Fruit fly (Drosophila melanogaster): ENCODE measurements around the gene Mco3.

Mco3 gene

dm6 chr3R:25884301-25884700 is 13.0 kb upstream of the Mco3 start (continued):
- TF ChIP-seq CG15269 (tag; optimal IDR thresholded peaks at IDR 0.05): peak; percentile 61
- TF ChIP-seq sc (optimal IDR thresholded peaks at IDR 0.05): no peak
- peak; percentile 64 for TF ChIP-seq sc (GFP tag; optimal IDR thresholded peaks at IDR 0.05)
- peak; percentile 75 for TF ChIP-seq Spps (tag; optimal IDR thresholded peaks at IDR 0.05)
- TF ChIP-seq CG33557 (GFP tag; optimal IDR thresholded peaks at IDR 0.05): peak; percentile 70
- peak; percentile 79 for TF ChIP-seq CG15601 (tag; optimal IDR thresholded peaks at IDR 0.05)
- TF ChIP-seq salm (tag; optimal IDR thresholded peaks at IDR 0.05): peak; percentile 17
- TF ChIP-seq caup (GFP tag; optimal IDR thresholded peaks at IDR 0.05; ENCODE audit: severe bottlenecking): no peak
- TF ChIP-seq twi (tag; optimal IDR thresholded peaks at IDR 0.05): peak; percentile 63
- TF ChIP-seq CG12104 (GFP tag; optimal IDR thresholded peaks at IDR 0.05): peak; percentile 54
- peak; percentile 80 for TF ChIP-seq CG2678 (tag; optimal IDR thresholded peaks at IDR 0.05)
- peak in 1 of 2 experiments; percentile 65 for TF ChIP-seq eve (GFP tag; optimal IDR thresholded peaks at IDR 0.05)
- peak; percentile 79 for TF ChIP-seq CG10267 (tag; optimal IDR thresholded peaks at IDR 0.05)
- TF ChIP-seq CG8281 (tag; optimal IDR thresholded peaks at IDR 0.05): peak; percentile 1
- peak; percentile 70 for TF ChIP-seq Asciz (GFP tag; optimal IDR thresholded peaks at IDR 0.05)
- TF ChIP-seq ewg (GFP tag; optimal IDR thresholded peaks at IDR 0.05): peak; percentile 40
- TF ChIP-seq cato (GFP tag; optimal IDR thresholded peaks at IDR 0.05; ENCODE audit: borderline replicate concordance): peak; percentile 35
- peak; percentile 10 for TF ChIP-seq scrt (GFP tag; optimal IDR thresholded peaks at IDR 0.05)
- peak; percentile 69 for TF ChIP-seq Med (GFP tag)
- TF ChIP-seq az2 (GFP tag; optimal IDR thresholded peaks at IDR 0.05): peak; percentile 64
- no peak for TF ChIP-seq sr (GFP tag; IDR thresholded peaks at IDR 0.05)
- TF ChIP-seq CG2116 (GFP tag; optimal IDR thresholded peaks at IDR 0.05): peak; percentile 33
- 0 out of 2 replicates have a peak, but pooled peaks have one; percentile 9 for TF ChIP-seq CG10321 (GFP tag; IDR thresholded peaks at IDR 0.05)
- peak; percentile 71 for TF ChIP-seq nerfin-1 (tag; optimal IDR thresholded peaks at IDR 0.05)
- TF ChIP-seq CG1529 (GFP tag; optimal IDR thresholded peaks at IDR 0.05): peak; percentile 63
- peak; percentile 15 for TF ChIP-seq Max (GFP tag; optimal IDR thresholded peaks at IDR 0.05)
- peak; percentile 84 for TF ChIP-seq nmo (GFP tag; optimal IDR thresholded peaks at IDR 0.05)
- peak; percentile 44 for TF ChIP-seq Chrac-16 (GFP tag; optimal IDR thresholded peaks at IDR 0.05)
- TF ChIP-seq Optix (GFP tag; IDR thresholded peaks at IDR 0.05): no peak
- peak; percentile 4 for TF ChIP-seq CG4707 (GFP tag; optimal IDR thresholded peaks at IDR 0.05)
- TF ChIP-seq row (GFP tag; IDR thresholded peaks at IDR 0.05): peak; percentile 56
- peak; percentile 45; the same call in 1 of the 3 replicates for TF ChIP-seq gce (GFP tag; IDR thresholded peaks at IDR 0.05)
- peak; percentile 63; the same call in 2 of the 3 replicates for TF ChIP-seq CG11695 (GFP tag; IDR thresholded peaks at IDR 0.05)
- peak; percentile 87 for TF ChIP-seq oc (tag; optimal IDR thresholded peaks at IDR 0.05)
- peak; percentile 93 for TF ChIP-seq sens (GFP tag)
- TF ChIP-seq Hsf (GFP tag; optimal IDR thresholded peaks at IDR 0.05): no peak
- TF ChIP-seq D19A (tag; optimal IDR thresholded peaks at IDR 0.05): peak; percentile 82
- TF ChIP-seq CG17829 (tag; optimal IDR thresholded peaks at IDR 0.05): peak; percentile 89
- TF ChIP-seq CG12391 (tag; optimal IDR thresholded peaks at IDR 0.05): peak; percentile 85
- no peak for TF ChIP-seq pnt (GFP tag; optimal IDR thresholded peaks at IDR 0.05)
- peak; percentile 13; the same call in 1 of the 2 replicates for TF ChIP-seq dimm (GFP tag; IDR thresholded peaks at IDR 0.05)
- TF ChIP-seq CG11093 (GFP tag; IDR thresholded peaks at IDR 0.05): peak; percentile 42; the same call in 1 of the 3 replicates
- peak; percentile 68 for TF ChIP-seq Hr3 (GFP tag; optimal IDR thresholded peaks at IDR 0.05)
- peak; percentile 13 for TF ChIP-seq Nf-YC (tag; optimal IDR thresholded peaks at IDR 0.05)
- peak; percentile 69 for TF ChIP-seq tap (tag; optimal IDR thresholded peaks at IDR 0.05)
- peak; percentile 38; the same call in 1 of the 2 replicates for TF ChIP-seq H2.0 (GFP tag; IDR thresholded peaks at IDR 0.05)
- peak; percentile 46; the same call in 2 of the 3 replicates for TF ChIP-seq tgo (GFP tag; IDR thresholded peaks at IDR 0.05)
- no peak for TF ChIP-seq Tbp (GFP tag; optimal IDR thresholded peaks at IDR 0.05)
- no peak for TF ChIP-seq dati (GFP tag; IDR thresholded peaks at IDR 0.05)
- no peak for TF ChIP-seq NC2β (GFP tag; optimal IDR thresholded peaks at IDR 0.05)

Data from whole organism, embryonic.